Comparison of ENCODE assay signal across 1 fruit fly cellular context in genomic region chr3R:4996529-4996975, dm6.
A peak's percentile ranks its signal among the peaks of the same experiment; 100 is the strongest.
TF ChIP-seq lines count a peak whose summit lies in the region.

No protein-coding gene starts in this region.

TF ChIP-seq in whole organism, embryonic, 481 proteins besides CTCF, POLR2A, EP300 and RAD21 (continued from another document):
- TF ChIP-seq CG6175 (GFP tag; IDR thresholded peaks at IDR 0.05; lab: Robert Waterston, UW) (no peak), maf-S (GFP tag; optimal IDR thresholded peaks at IDR 0.05; lab: Kevin White, UChicago) (no peak), Oli (tag; optimal IDR thresholded peaks at IDR 0.05; lab: Kevin White, UChicago) (no peak), cad (GFP tag; optimal IDR thresholded peaks at IDR 0.05; lab: Kevin White, UChicago) (peak; percentile 33), Pdp1 (GFP tag; optimal IDR thresholded peaks at IDR 0.05; lab: Kevin White, UChicago) (no peak), E2f2 (GFP tag; IDR thresholded peaks at IDR 0.05; lab: Robert Waterston, UW) (no peak), Hr3 (GFP tag; optimal IDR thresholded peaks at IDR 0.05; lab: Kevin White, UChicago) (no peak), gfzf (GFP tag; optimal IDR thresholded peaks at IDR 0.05; lab: Kevin White, UChicago) (no peak), CG6689 (GFP tag; IDR thresholded peaks at IDR 0.05; lab: Robert Waterston, UW) (no peak; the same call in 1 of the 2 replicates), CG4404 (GFP tag; IDR thresholded peaks at IDR 0.05; lab: Robert Waterston, UW) (no peak), Med (GFP tag; lab: Kevin White, UChicago) (peak; percentile 76), Dbx (GFP tag; IDR thresholded peaks at IDR 0.05; lab: Robert Waterston, UW) (no peak), klu (GFP tag; IDR thresholded peaks at IDR 0.05; lab: Robert Waterston, UW) (no peak), wek (GFP tag; optimal IDR thresholded peaks at IDR 0.05; lab: Kevin White, UChicago) (peak; percentile 45), CG10147 (GFP tag; optimal IDR thresholded peaks at IDR 0.05; lab: Kevin White, UChicago) (no peak), CG7745 (tag; optimal IDR thresholded peaks at IDR 0.05; lab: Kevin White, UChicago) (peak; percentile 44), toy (GFP tag; IDR thresholded peaks at IDR 0.05; lab: Robert Waterston, UW) (no peak), CG11456 (GFP tag; IDR thresholded peaks at IDR 0.05; lab: Robert Waterston, UW) (no peak), HLH3B (GFP tag; IDR thresholded peaks at IDR 0.05; lab: Robert Waterston, UW) (0 out of 2 replicates have a peak, but pooled peaks have one; percentile 8), CG3281 (GFP tag; optimal IDR thresholded peaks at IDR 0.05; lab: Kevin White, UChicago) (no peak), CG8924 (tag; optimal IDR thresholded peaks at IDR 0.05; lab: Kevin White, UChicago) (no peak), gsb-n (tag; optimal IDR thresholded peaks at IDR 0.05; lab: Kevin White, UChicago) (peak; percentile 81), lilli (GFP tag; optimal IDR thresholded peaks at IDR 0.05; lab: Kevin White, UChicago) (no peak), CG12744 (GFP tag; optimal IDR thresholded peaks at IDR 0.05; lab: Kevin White, UChicago) (no peak), Hand (GFP tag; optimal IDR thresholded peaks at IDR 0.05; lab: Kevin White, UChicago) (no peak), CG6683 (GFP tag; optimal IDR thresholded peaks at IDR 0.05; lab: Kevin White, UChicago) (no peak), cg (GFP tag; optimal IDR thresholded peaks at IDR 0.05; lab: Kevin White, UChicago) (no peak), CG15479 (GFP tag; optimal IDR thresholded peaks at IDR 0.05; lab: Kevin White, UChicago) (no peak), CG1792 (GFP tag; optimal IDR thresholded peaks at IDR 0.05; lab: Kevin White, UChicago) (no peak), twi (tag; optimal IDR thresholded peaks at IDR 0.05; lab: Kevin White, UChicago) (peak; percentile 86), ems (GFP tag; optimal IDR thresholded peaks at IDR 0.05; lab: Kevin White, UChicago) (no peak), Dip3 (GFP tag; optimal IDR thresholded peaks at IDR 0.05; lab: Kevin White, UChicago) (no peak), CG11085 (GFP tag; IDR thresholded peaks at IDR 0.05; lab: Robert Waterston, UW) (no peak), CG10274 (GFP tag; optimal IDR thresholded peaks at IDR 0.05; lab: Kevin White, UChicago) (no peak), Taf1 (GFP tag; IDR thresholded peaks at IDR 0.05; lab: Robert Waterston, UW) (no peak), Bdp1 (GFP tag; optimal IDR thresholded peaks at IDR 0.05; lab: Kevin White, UChicago) (no peak), Poxn (GFP tag; IDR thresholded peaks at IDR 0.05; lab: Robert Waterston, UW) (no peak), CG2875 (GFP tag; optimal IDR thresholded peaks at IDR 0.05; lab: Kevin White, UChicago) (no peak), Neu2 (GFP tag; optimal IDR thresholded peaks at IDR 0.05; lab: Kevin White, UChicago; ENCODE audit: borderline replicate concordance) (no peak), Dfd (GFP tag; optimal IDR thresholded peaks at IDR 0.05; lab: Kevin White, UChicago) (no peak), fu2 (GFP tag; optimal IDR thresholded peaks at IDR 0.05; lab: Kevin White, UChicago) (no peak), luna (GFP tag; optimal IDR thresholded peaks at IDR 0.05; lab: Kevin White, UChicago) (no peak), CG16863 (GFP tag; optimal IDR thresholded peaks at IDR 0.05; lab: Kevin White, UChicago) (no peak), Adf1 (GFP tag; IDR thresholded peaks at IDR 0.05; lab: Robert Waterston, UW) (no peak), hbn (GFP tag; IDR thresholded peaks at IDR 0.05; lab: Robert Waterston, UW; ENCODE audit: partially characterized antibody) (no peak), CG3065 (GFP tag; optimal IDR thresholded peaks at IDR 0.05; lab: Kevin White, UChicago) (no peak), CG2202 (tag; optimal IDR thresholded peaks at IDR 0.05; lab: Kevin White, UChicago) (no peak), CG17186 (GFP tag; optimal IDR thresholded peaks at IDR 0.05; lab: Kevin White, UChicago) (no peak), CG17829 (tag; optimal IDR thresholded peaks at IDR 0.05; lab: Kevin White, UChicago) (no peak), schlank (tag; optimal IDR thresholded peaks at IDR 0.05; lab: Kevin White, UChicago) (no peak), CG11504 (tag; optimal IDR thresholded peaks at IDR 0.05; lab: Kevin White, UChicago) (no peak), CG10462 (GFP tag; optimal IDR thresholded peaks at IDR 0.05; lab: Kevin White, UChicago) (no peak), E2f1 (GFP tag; IDR thresholded peaks at IDR 0.05; lab: Robert Waterston, UW) (no peak), CG13775 (GFP tag; optimal IDR thresholded peaks at IDR 0.05; lab: Kevin White, UChicago) (no peak), BEAF-32 (GFP tag; optimal IDR thresholded peaks at IDR 0.05; lab: Kevin White, UChicago) (no peak), CG2116 (GFP tag; optimal IDR thresholded peaks at IDR 0.05; lab: Kevin White, UChicago) (no peak), Rx (GFP tag; IDR thresholded peaks at IDR 0.05; lab: Robert Waterston, UW) (no peak), CG4707 (GFP tag; optimal IDR thresholded peaks at IDR 0.05; lab: Kevin White, UChicago) (peak; percentile 6), Gug (GFP tag; IDR thresholded peaks at IDR 0.05; lab: Robert Waterston, UW) (no peak), pfk (GFP tag; optimal IDR thresholded peaks at IDR 0.05; lab: Kevin White, UChicago) (no peak), fd64A (GFP tag; optimal IDR thresholded peaks at IDR 0.05; lab: Kevin White, UChicago) (peak; percentile 25), HHEX (GFP tag; optimal IDR thresholded peaks at IDR 0.05; lab: Kevin White, UChicago) (no peak), zen2 (GFP tag; IDR thresholded peaks at IDR 0.05; lab: Robert Waterston, UW; ENCODE audit: partially characterized antibody) (no peak), Sry-δ (GFP tag; optimal IDR thresholded peaks at IDR 0.05; lab: Kevin White, UChicago) (no peak), cas (GFP tag; IDR thresholded peaks at IDR 0.05; lab: Robert Waterston, UW) (no peak), bab2 (GFP tag; optimal IDR thresholded peaks at IDR 0.05; lab: Kevin White, UChicago) (no peak), CG10431 (GFP tag; optimal IDR thresholded peaks at IDR 0.05; lab: Kevin White, UChicago) (no peak), vnd (GFP tag; IDR thresholded peaks at IDR 0.05; lab: Robert Waterston, UW; ENCODE audit: partially characterized antibody) (peak; percentile 19; the same call in 1 of the 3 replicates), CG3163 (GFP tag; optimal IDR thresholded peaks at IDR 0.05; lab: Kevin White, UChicago) (no peak), dysf (GFP tag; IDR thresholded peaks at IDR 0.05; lab: Robert Waterston, UW) (no peak), CG15073 (GFP tag; optimal IDR thresholded peaks at IDR 0.05; lab: Kevin White, UChicago) (no peak), wor (GFP tag; IDR thresholded peaks at IDR 0.05; lab: Robert Waterston, UW) (no peak), CG8388 (GFP tag; optimal IDR thresholded peaks at IDR 0.05; lab: Kevin White, UChicago) (no peak), lov (optimal IDR thresholded peaks at IDR 0.05; lab: Kevin White, UChicago) (no peak), lov (GFP tag; IDR thresholded peaks at IDR 0.05; lab: Robert Waterston, UW) (0 out of 3 replicates have a peak, but pooled peaks have one; percentile 69), CG11247 (GFP tag; IDR thresholded peaks at IDR 0.05; lab: Robert Waterston, UW) (no peak), sens (GFP tag; lab: Kevin White, UChicago) (peak; percentile 79), CG8290 (GFP tag; optimal IDR thresholded peaks at IDR 0.05; lab: Kevin White, UChicago) (no peak), CG8290 (tag; optimal IDR thresholded peaks at IDR 0.05; lab: Kevin White, UChicago) (peak in 1 of 2 experiments; percentile 22), ci (GFP tag; IDR thresholded peaks at IDR 0.05; lab: Robert Waterston, UW) (peak; percentile 65), Bteb2 (GFP tag; optimal IDR thresholded peaks at IDR 0.05; lab: Kevin White, UChicago) (no peak), CG10543 (GFP tag; optimal IDR thresholded peaks at IDR 0.05; lab: Kevin White, UChicago) (peak; percentile 63), Jarid2 (GFP tag; optimal IDR thresholded peaks at IDR 0.05; lab: Kevin White, UChicago) (no peak), CG6813 (GFP tag; optimal IDR thresholded peaks at IDR 0.05; lab: Kevin White, UChicago) (peak; percentile 20), CG7372 (GFP tag; IDR thresholded peaks at IDR 0.05; lab: Robert Waterston, UW) (no peak), slou (GFP tag; optimal IDR thresholded peaks at IDR 0.05; lab: Kevin White, UChicago) (no peak), CG8281 (tag; optimal IDR thresholded peaks at IDR 0.05; lab: Kevin White, UChicago) (no peak), Spps (tag; optimal IDR thresholded peaks at IDR 0.05; lab: Kevin White, UChicago) (no peak), shn (GFP tag; optimal IDR thresholded peaks at IDR 0.05; lab: Kevin White, UChicago) (no peak), CG1024 (GFP tag; IDR thresholded peaks at IDR 0.05; lab: Robert Waterston, UW) (no peak), HLH54F (GFP tag; optimal IDR thresholded peaks at IDR 0.05; lab: Kevin White, UChicago) (no peak), CG13123 (GFP tag; optimal IDR thresholded peaks at IDR 0.05; lab: Kevin White, UChicago) (no peak), eyg (GFP tag; optimal IDR thresholded peaks at IDR 0.05; lab: Kevin White, UChicago) (no peak), CG12659 (GFP tag; optimal IDR thresholded peaks at IDR 0.05; lab: Kevin White, UChicago) (no peak), seq (GFP tag; IDR thresholded peaks at IDR 0.05; lab: Robert Waterston, UW) (0 out of 2 replicates have a peak, but pooled peaks have one; percentile 12), pzg (GFP tag; optimal IDR thresholded peaks at IDR 0.05; lab: Kevin White, UChicago) (no peak), CG17385 (GFP tag; optimal IDR thresholded peaks at IDR 0.05; lab: Kevin White, UChicago) (no peak), ken (GFP tag; IDR thresholded peaks at IDR 0.05; lab: Robert Waterston, UW) (0 out of 3 replicates have a peak, but pooled peaks have one; percentile 58), inv (GFP tag; IDR thresholded peaks at IDR 0.05; lab: Robert Waterston, UW; ENCODE audit: partially characterized antibody) (no peak), jigr1 (GFP tag; IDR thresholded peaks at IDR 0.05; lab: Robert Waterston, UW) (no peak), CG8478 (optimal IDR thresholded peaks at IDR 0.05; lab: Kevin White, UChicago) (no peak), Lhr (GFP tag; optimal IDR thresholded peaks at IDR 0.05; lab: Kevin White, UChicago) (no peak), disco-r (GFP tag; optimal IDR thresholded peaks at IDR 0.05; lab: Kevin White, UChicago) (no peak), CG8359 (GFP tag; optimal IDR thresholded peaks at IDR 0.05; lab: Kevin White, UChicago; ENCODE audit: borderline replicate concordance) (peak; percentile 44), CG11695 (GFP tag; IDR thresholded peaks at IDR 0.05; lab: Robert Waterston, UW) (no peak), nmo (GFP tag; optimal IDR thresholded peaks at IDR 0.05; lab: Kevin White, UChicago) (no peak), CG17359 (tag; optimal IDR thresholded peaks at IDR 0.05; lab: Kevin White, UChicago) (no peak), gem (tag; optimal IDR thresholded peaks at IDR 0.05; lab: Kevin White, UChicago) (no peak), sr (GFP tag; IDR thresholded peaks at IDR 0.05; lab: Robert Waterston, UW) (no peak), CG9609 (GFP tag; optimal IDR thresholded peaks at IDR 0.05; lab: Kevin White, UChicago) (no peak), CG9876 (GFP tag; optimal IDR thresholded peaks at IDR 0.05; lab: Kevin White, UChicago) (no peak), az2 (GFP tag; optimal IDR thresholded peaks at IDR 0.05; lab: Kevin White, UChicago) (no peak), CG33557 (GFP tag; optimal IDR thresholded peaks at IDR 0.05; lab: Kevin White, UChicago) (peak; percentile 33), CG6272 (GFP tag; IDR thresholded peaks at IDR 0.05; lab: Robert Waterston, UW) (no peak), CoRest (tag; optimal IDR thresholded peaks at IDR 0.05; lab: Kevin White, UChicago) (no peak), dan (GFP tag; IDR thresholded peaks at IDR 0.05; lab: Robert Waterston, UW) (no peak), CG32767 (GFP tag; IDR thresholded peaks at IDR 0.05; lab: Robert Waterston, UW) (no peak), sc (optimal IDR thresholded peaks at IDR 0.05; lab: Kevin White, UChicago) (no peak), sc (GFP tag; optimal IDR thresholded peaks at IDR 0.05; lab: Kevin White, UChicago) (no peak), Six4 (GFP tag; optimal IDR thresholded peaks at IDR 0.05; lab: Kevin White, UChicago) (no peak), pros (GFP tag; optimal IDR thresholded peaks at IDR 0.05; lab: Kevin White, UChicago) (peak; percentile 91)
